Fruit fly (Drosophila melanogaster) whole organism, embryonic: ENCODE measurements around the gene ProtB.

Experiments used
- CG10431 ChIP-seq: fragments of 200-800 bp; sonication (Bioruptor generic); optimal IDR thresholded peaks from 3 replicates; lab custom pipeline; 2018; ENCODE audit warnings: missing biosample characterization, mild to moderate bottlenecking, missing genetic modification characterization
- CG6272 ChIP-seq: fragments of 200-800 bp; sonication (Bioruptor generic); IDR thresholded peaks from 2 replicates; pipeline ENCODE4 v1.3.6; 2022; ENCODE audit warnings: missing biosample characterization, missing genetic modification characterization
- CG6765 ChIP-seq: fragments of 200-800 bp; sonication (Bioruptor generic); optimal IDR thresholded peaks from 3 replicates; lab custom pipeline; 2017; ENCODE audit warnings: missing biosample characterization, mild to moderate bottlenecking, missing genetic modification characterization
- Gug ChIP-seq: fragments of 200-800 bp; sonication (Bioruptor generic); IDR thresholded peaks from 4 replicates; pipeline ENCODE4 v1.3.6; 2022; ENCODE audit warnings: missing biosample characterization, missing genetic modification characterization
- Hr51 ChIP-seq, 2 experiments: fragments of 200-800 bp; sonication (Bioruptor generic); optimal IDR thresholded peaks; 2 replicates in 1 of 2; 3 replicates in 1 of 2; lab custom pipeline; 2016 to 2018; ENCODE audit warnings: missing biosample characterization in 2 of 2, missing genetic modification characterization in 2 of 2, mild to moderate bottlenecking in 1 of 2, moderate library complexity in 1 of 2
- MESR4 ChIP-seq: fragments of 200-800 bp; sonication (Bioruptor generic); optimal IDR thresholded peaks from 2 replicates; lab custom pipeline; 2018; ENCODE audit warnings: missing biosample characterization, mild to moderate bottlenecking, missing genetic modification characterization, moderate library complexity
- NfI ChIP-seq: fragments of 200-800 bp; sonication (Bioruptor generic); optimal IDR thresholded peaks from 3 replicates; lab custom pipeline; 2018; ENCODE audit warnings: missing biosample characterization, mild to moderate bottlenecking, missing genetic modification characterization, moderate library complexity
- br ChIP-seq: fragments of >200 bp; optimal IDR thresholded peaks from 2 replicates; lab custom pipeline; 2017
- gsb ChIP-seq: fragments of 200-800 bp; sonication (Bioruptor generic); IDR thresholded peaks from 2 replicates; pipeline ENCODE4 v1.3.6; 2022; ENCODE audit warnings: missing biosample characterization, missing genetic modification characterization

DNA sequence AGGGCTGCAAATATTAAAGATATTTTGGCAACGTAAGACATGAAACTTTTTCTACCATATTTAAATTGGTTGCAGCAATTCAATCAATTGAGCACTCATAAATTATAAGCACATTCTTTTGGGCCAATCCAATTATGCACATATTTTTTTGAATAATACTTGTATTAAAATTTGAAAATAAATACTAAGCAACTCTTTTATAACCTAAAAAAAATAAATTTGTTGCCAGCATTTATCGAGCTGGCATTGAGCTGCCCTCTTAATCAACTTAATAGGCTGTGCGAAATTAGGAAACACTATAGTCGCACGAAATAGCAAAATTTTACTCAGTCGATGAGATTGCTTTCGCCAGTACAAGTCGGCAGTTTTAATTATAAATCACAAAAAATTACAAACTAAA is 40.8 kb upstream of the ProtB start, which contains the start of gene CG3491:
- TF ChIP-seq MESR4 (GFP tag; lab: Kevin White, UChicago) (no peak), Hr51 (GFP tag; optimal IDR thresholded peaks at IDR 0.05; lab: Kevin White, UChicago) (no peak), CG6765 (GFP tag; lab: Kevin White, UChicago) (no peak), gsb (GFP tag; lab: Robert Waterston, UW) (no peak), CG10431 (GFP tag; lab: Kevin White, UChicago) (no peak), Gug (GFP tag; lab: Robert Waterston, UW) (no peak), br (lab: Kevin White, UChicago) (no peak), CG6272 (GFP tag; lab: Robert Waterston, UW) (no peak), NfI (GFP tag; lab: Kevin White, UChicago) (no peak)
